Fruit fly (Drosophila melanogaster) Kc167 (cell line): ENCODE data around the gene Pdp1.

Experiments used
- Myc ChIP-seq: fragments of >200 bp; optimal IDR thresholded peaks from 2 replicates; lab custom pipeline; 2017; ENCODE audit warnings: missing external identifiers
- Sin3A ChIP-seq: fragments of >200 bp; optimal IDR thresholded peaks from 2 replicates; lab custom pipeline; 2018; ENCODE audit warnings: missing external identifiers
- h ChIP-seq: fragments of >200 bp; optimal IDR thresholded peaks from 3 replicates; lab custom pipeline; 2018; ENCODE audit warnings: missing external identifiers
- insv ChIP-seq: fragments of >200 bp; optimal IDR thresholded peaks from 3 replicates; lab custom pipeline; 2018; ENCODE audit warnings: missing external identifiers

- TF ChIP-seq h (lab: Kevin White, UChicago) (no peak), insv (no peak), Sin3A (lab: Kevin White, UChicago) (no peak), Myc (lab: Kevin White, UChicago) (no peak)
These were observed 44.0 kb downstream of the Pdp1 start for dm6 chr3L:7823198-7823597.
